Fruit fly (Drosophila melanogaster) whole organism, embryonic: ENCODE data around the gene frj.
A peak's percentile ranks its signal among the peaks of the same experiment; 100 is the strongest.

Experiments used
- B-H2 ChIP-seq: fragments of 200-800 bp; sonication (Bioruptor generic); optimal IDR thresholded peaks from 2 replicates; lab custom pipeline; 2018; ENCODE audit warnings: missing biosample characterization, mild to moderate bottlenecking, missing genetic modification characterization
- BtbVII ChIP-seq: fragments of 200-800 bp; sonication (Bioruptor generic); optimal IDR thresholded peaks from 3 replicates; lab custom pipeline; 2017; ENCODE audit warnings: missing biosample characterization, mild to moderate bottlenecking, missing genetic modification characterization
- CG10267 ChIP-seq: fragments of 200-800 bp; sonication (Bioruptor generic); optimal IDR thresholded peaks from 2 replicates; lab custom pipeline; 2018; ENCODE audit warnings: missing biosample characterization, mild to moderate bottlenecking, missing genetic modification characterization, moderate library complexity
- CG11504 ChIP-seq: fragments of 200-800 bp; sonication (Bioruptor generic); optimal IDR thresholded peaks from 3 replicates; lab custom pipeline; 2019; ENCODE audit warnings: missing biosample characterization, mild to moderate bottlenecking, missing genetic modification characterization, moderate library complexity
- CG12071 ChIP-seq: fragments of 200-800 bp; sonication (Bioruptor generic); optimal IDR thresholded peaks from 3 replicates; lab custom pipeline; 2018; ENCODE audit warnings: missing biosample characterization, mild to moderate bottlenecking, missing genetic modification characterization
- CG12104 ChIP-seq: fragments of 200-800 bp; sonication (Bioruptor generic); optimal IDR thresholded peaks from 3 replicates; lab custom pipeline; 2016; ENCODE audit warnings: missing biosample characterization, missing genetic modification characterization
- CG12236 ChIP-seq: fragments of 200-800 bp; sonication (Bioruptor generic); optimal IDR thresholded peaks from 2 replicates; lab custom pipeline; 2016; ENCODE audit warnings: missing biosample characterization, missing genetic modification characterization
- CG1233 ChIP-seq: fragments of 200-800 bp; sonication (Bioruptor generic); optimal IDR thresholded peaks from 4 replicates; lab custom pipeline; 2018; ENCODE audit warnings: missing biosample characterization, mild to moderate bottlenecking, missing genetic modification characterization
- CG12659 ChIP-seq: fragments of 200-800 bp; sonication (Bioruptor generic); optimal IDR thresholded peaks from 3 replicates; lab custom pipeline; 2017; ENCODE audit warnings: mild to moderate bottlenecking, missing biosample characterization, missing genetic modification reagents, missing genetic modification characterization
- CG14441 ChIP-seq: fragments of 200-800 bp; sonication (Bioruptor generic); IDR thresholded peaks from 2 replicates; pipeline ENCODE4 v1.3.6; 2022; ENCODE audit warnings: missing biosample characterization, missing genetic modification characterization
- CG15011 ChIP-seq: fragments of 200-800 bp; sonication (Bioruptor generic); optimal IDR thresholded peaks from 3 replicates; lab custom pipeline; 2018; ENCODE audit warnings: missing biosample characterization, mild to moderate bottlenecking, missing genetic modification characterization
- CG16779 ChIP-seq: fragments of 200-800 bp; sonication (Bioruptor generic); IDR thresholded peaks from 2 replicates; pipeline ENCODE4 v1.3.6; 2022; ENCODE audit warnings: missing biosample characterization, missing genetic modification characterization
- CG16813 ChIP-seq: fragments of 200-800 bp; sonication (Bioruptor generic); IDR thresholded peaks from 3 replicates; pipeline ENCODE4 v1.3.6; 2022; ENCODE audit warnings: missing biosample characterization, missing genetic modification characterization; ENCODE audit not compliant: partially characterized antibody
- CG16815 ChIP-seq: fragments of 200-800 bp; sonication (Bioruptor generic); optimal IDR thresholded peaks from 3 replicates; lab custom pipeline; 2017; ENCODE audit warnings: missing biosample characterization, mild to moderate bottlenecking, missing genetic modification characterization
- CG17361 ChIP-seq: fragments of 200-800 bp; sonication (Bioruptor generic); IDR thresholded peaks from 3 replicates; pipeline ENCODE4 v1.3.6; 2022; ENCODE audit warnings: missing biosample characterization, missing genetic modification characterization
- CG3726 ChIP-seq: fragments of 200-800 bp; sonication (Bioruptor generic); IDR thresholded peaks from 3 replicates; pipeline ENCODE4, ENCODE4 v1.3.6; 2022; ENCODE audit warnings: missing biosample characterization, missing genetic modification characterization
- CG4328 ChIP-seq: fragments of 200-800 bp; sonication (Bioruptor generic); optimal IDR thresholded peaks from 3 replicates; lab custom pipeline; 2017; ENCODE audit warnings: missing biosample characterization, missing genetic modification reagents, missing genetic modification characterization
- CG6175 ChIP-seq: fragments of 200-800 bp; sonication (Bioruptor generic); IDR thresholded peaks from 3 replicates; pipeline ENCODE4 v1.3.6; 2022; ENCODE audit warnings: missing biosample characterization, missing genetic modification characterization
- CG7963 ChIP-seq: fragments of 200-800 bp; sonication (Bioruptor generic); IDR thresholded peaks from 3 replicates; pipeline ENCODE4 v1.3.6; 2022; ENCODE audit warnings: missing biosample characterization, missing genetic modification characterization; ENCODE audit not compliant: partially characterized antibody
- CG7987 ChIP-seq: fragments of 200-800 bp; sonication (Bioruptor generic); optimal IDR thresholded peaks from 2 replicates; lab custom pipeline; 2018; ENCODE audit warnings: missing biosample characterization, mild to moderate bottlenecking, missing genetic modification characterization, moderate library complexity
- CG8089 ChIP-seq: fragments of 200-800 bp; sonication (Bioruptor generic); optimal IDR thresholded peaks from 3 replicates; lab custom pipeline; 2016; ENCODE audit warnings: missing biosample characterization, missing genetic modification characterization
- CG9215 ChIP-seq: fragments of 200-800 bp; sonication (Bioruptor generic); IDR thresholded peaks from 2 replicates; pipeline ENCODE4 v1.3.6; 2022; ENCODE audit warnings: missing biosample characterization, missing genetic modification characterization
- CG9609 ChIP-seq: fragments of 200-800 bp; sonication (Bioruptor generic); optimal IDR thresholded peaks from 3 replicates; lab custom pipeline; 2016; ENCODE audit warnings: missing biosample characterization, missing genetic modification characterization
- CTCF ChIP-seq: fragments of 200-800 bp; sonication (Bioruptor generic); optimal IDR thresholded peaks from 2 replicates; lab custom pipeline; 2017; ENCODE audit warnings: missing biosample characterization, mild to moderate bottlenecking, missing genetic modification characterization, moderate library complexity
- Drgx ChIP-seq: fragments of 200-800 bp; sonication (Bioruptor generic); IDR thresholded peaks from 2 replicates; pipeline ENCODE4 v1.3.6; 2022; ENCODE audit warnings: missing biosample characterization, missing genetic modification characterization
- MESR4 ChIP-seq: fragments of 200-800 bp; sonication (Bioruptor generic); optimal IDR thresholded peaks from 2 replicates; lab custom pipeline; 2018; ENCODE audit warnings: missing biosample characterization, mild to moderate bottlenecking, missing genetic modification characterization, moderate library complexity
- Mad ChIP-seq: fragments of 200-800 bp; sonication (Bioruptor generic); optimal IDR thresholded peaks from 2 replicates; lab custom pipeline; 2016; ENCODE audit warnings: missing biosample characterization, missing genetic modification characterization
- Mes4 ChIP-seq: fragments of 200-800 bp; sonication (Bioruptor generic); optimal IDR thresholded peaks from 2 replicates; lab custom pipeline; 2016; ENCODE audit warnings: missing biosample characterization, missing genetic modification characterization
- NC2α ChIP-seq: fragments of 200-800 bp; sonication (Bioruptor generic); optimal IDR thresholded peaks from 2 replicates; lab custom pipeline; 2016; ENCODE audit warnings: missing biosample characterization, missing genetic modification characterization
- NFAT ChIP-seq: fragments of 200-800 bp; sonication (Bioruptor generic); IDR thresholded peaks from 2 replicates; pipeline ENCODE4 v1.3.6; 2022; ENCODE audit warnings: missing biosample characterization, missing genetic modification characterization
- Sox100B ChIP-seq: fragments of 200-800 bp; sonication (Bioruptor generic); optimal IDR thresholded peaks from 3 replicates; lab custom pipeline; 2018; ENCODE audit warnings: missing biosample characterization, mild to moderate bottlenecking, missing genetic modification characterization
- Sox102F ChIP-seq: fragments of 200-800 bp; sonication (Bioruptor generic); optimal IDR thresholded peaks from 2 replicates; lab custom pipeline; 2018; ENCODE audit warnings: missing biosample characterization, mild to moderate bottlenecking, missing genetic modification characterization, moderate library complexity
- ase ChIP-seq: fragments of 200-800 bp; sonication (Bioruptor generic); IDR thresholded peaks from 3 replicates; pipeline ENCODE4 v1.3.6; 2022; ENCODE audit warnings: missing biosample characterization, missing genetic modification characterization
- bbx ChIP-seq: fragments of 200-800 bp; sonication (Bioruptor generic); IDR thresholded peaks from 2 replicates; pipeline ENCODE4 v1.3.6; 2022; ENCODE audit warnings: missing biosample characterization, missing genetic modification characterization; ENCODE audit not compliant: partially characterized antibody
- caup ChIP-seq: fragments of 200-800 bp; sonication (Bioruptor generic); optimal IDR thresholded peaks from 3 replicates; lab custom pipeline; 2017; ENCODE audit warnings: missing biosample characterization, mild to moderate bottlenecking, missing genetic modification characterization, moderate library complexity; ENCODE audit not compliant: severe bottlenecking
- crp ChIP-seq, 2 experiments: fragments of 200-800 bp; sonication (Bioruptor generic); optimal IDR thresholded peaks; 2 replicates in 1 of 2; 3 replicates in 1 of 2; lab custom pipeline; 2017; ENCODE audit warnings: missing biosample characterization in 2 of 2, missing genetic modification characterization in 2 of 2, mild to moderate bottlenecking in 1 of 2, moderate library complexity in 1 of 2
- dan ChIP-seq: fragments of 200-800 bp; sonication (Bioruptor generic); IDR thresholded peaks from 2 replicates; pipeline ENCODE4 v1.3.6; 2022; ENCODE audit warnings: missing biosample characterization, missing genetic modification characterization
- esg ChIP-seq: fragments of 200-800 bp; sonication (Bioruptor generic); conservative IDR thresholded peaks from 2 replicates; pipeline ENCODE4 v1.3.6; 2022; ENCODE audit warnings: missing biosample characterization, missing genetic modification characterization
- exex ChIP-seq: fragments of 200-800 bp; sonication (Bioruptor generic); optimal IDR thresholded peaks from 4 replicates; lab custom pipeline; 2018; ENCODE audit warnings: missing biosample characterization, mild to moderate bottlenecking, missing genetic modification characterization, moderate library complexity
- gsb-n ChIP-seq: fragments of 200-800 bp; sonication (Bioruptor generic); optimal IDR thresholded peaks from 3 replicates; lab custom pipeline; 2018; ENCODE audit warnings: missing biosample characterization, mild to moderate bottlenecking, missing genetic modification characterization
- hb ChIP-seq: fragments of 200-800 bp; sonication (Bioruptor generic); IDR thresholded peaks from 3 replicates; pipeline ENCODE4 v1.3.6; 2022; ENCODE audit warnings: missing biosample characterization, missing genetic modification characterization; ENCODE audit not compliant: partially characterized antibody
- inv ChIP-seq: fragments of 200-800 bp; sonication (Bioruptor generic); IDR thresholded peaks from 2 replicates; pipeline ENCODE4 v1.3.6; 2022; ENCODE audit warnings: missing biosample characterization, missing genetic modification characterization; ENCODE audit not compliant: partially characterized antibody
- jigr1 ChIP-seq: fragments of 200-800 bp; sonication (Bioruptor generic); IDR thresholded peaks from 3 replicates; pipeline ENCODE4 v1.3.6; 2022; ENCODE audit warnings: missing biosample characterization, missing genetic modification characterization
- jing ChIP-seq: fragments of 200-800 bp; sonication (Bioruptor generic); optimal IDR thresholded peaks from 2 replicates; lab custom pipeline; 2018; ENCODE audit warnings: missing biosample characterization, mild to moderate bottlenecking, missing genetic modification characterization
- kni ChIP-seq: fragments of 200-800 bp; sonication (Bioruptor generic); optimal IDR thresholded peaks from 3 replicates; lab custom pipeline; 2017; ENCODE audit warnings: mild to moderate bottlenecking, missing biosample characterization, missing genetic modification reagents, missing genetic modification characterization
- mld ChIP-seq: fragments of 200-800 bp; sonication (Bioruptor generic); IDR thresholded peaks from 3 replicates; pipeline ENCODE4 v1.3.6; 2022; ENCODE audit warnings: missing biosample characterization, missing genetic modification characterization; ENCODE audit not compliant: partially characterized antibody
- nom ChIP-seq: fragments of 200-800 bp; sonication (Bioruptor generic); optimal IDR thresholded peaks from 2 replicates; lab custom pipeline; 2017; ENCODE audit warnings: missing biosample characterization, missing genetic modification characterization, mild to moderate bottlenecking, moderate library complexity, missing genetic modification reagents
- wdn ChIP-seq: fragments of 200-800 bp; sonication (Bioruptor generic); IDR thresholded peaks from 2 replicates; pipeline ENCODE4 v1.3.6; 2022; ENCODE audit warnings: missing biosample characterization, missing genetic modification characterization
- wor ChIP-seq: fragments of 200-800 bp; sonication (Bioruptor generic); IDR thresholded peaks from 2 replicates; pipeline ENCODE4 v1.3.6; 2022; ENCODE audit warnings: missing biosample characterization, missing genetic modification characterization
- zen ChIP-seq: fragments of 200-800 bp; sonication (Bioruptor generic); optimal IDR thresholded peaks from 3 replicates; lab custom pipeline; 2018; ENCODE audit warnings: missing biosample characterization, mild to moderate bottlenecking, missing genetic modification characterization, moderate library complexity
- zf30C ChIP-seq: fragments of 200-800 bp; sonication (Bioruptor generic); optimal IDR thresholded peaks from 3 replicates; lab custom pipeline; 2018; ENCODE audit warnings: missing biosample characterization, mild to moderate bottlenecking, missing genetic modification characterization

Gene frj

DNA sequence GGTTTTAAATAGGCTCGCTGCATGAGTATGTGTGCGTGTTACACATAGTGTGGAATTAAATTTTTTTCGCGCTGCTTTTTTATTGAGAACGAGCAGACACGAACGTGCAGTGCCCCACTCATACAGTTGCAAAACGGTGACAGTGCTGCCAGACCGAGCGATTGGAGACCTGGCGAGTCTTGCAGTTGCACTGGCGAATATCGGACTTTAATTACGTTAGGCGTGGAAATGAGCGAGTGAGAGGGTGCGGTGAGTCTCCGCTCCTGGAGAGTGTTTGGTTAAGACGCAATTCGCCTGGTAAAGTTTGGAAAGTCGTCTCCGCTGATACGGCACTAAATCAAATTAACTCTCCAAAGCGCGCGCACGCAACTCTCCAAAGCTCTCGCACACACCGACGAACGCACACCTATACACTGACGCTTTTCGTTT lies 25.5 kb downstream of the frj start (continued):
- no peak for TF ChIP-seq inv (GFP tag; lab: Robert Waterston, UW)
- TF ChIP-seq CG7987 (GFP tag; lab: Kevin White, UChicago): peak; percentile 4
- TF ChIP-seq CG11504 (tag; lab: Kevin White, UChicago): no peak
- TF ChIP-seq wor: no peak
- no peak for TF ChIP-seq crp (GFP tag; optimal IDR thresholded peaks at IDR 0.05; lab: Kevin White, UChicago)
- no peak for TF ChIP-seq mld (GFP tag; lab: Robert Waterston, UW)
- TF ChIP-seq jigr1 (GFP tag; lab: Robert Waterston, UW): no peak
- no peak for TF ChIP-seq CG12236
- TF ChIP-seq CG12659 (GFP tag; lab: Kevin White, UChicago): peak; percentile 17
- TF ChIP-seq CG8089: no peak
- no peak for TF ChIP-seq CG3726 (GFP tag; lab: Robert Waterston, UW)
- no peak for TF ChIP-seq CG12071 (GFP tag; lab: Kevin White, UChicago)
- no peak for TF ChIP-seq CG12104 (GFP tag; lab: Kevin White, UChicago)
- TF ChIP-seq zen: peak; percentile 26
- peak; percentile 23 for TF ChIP-seq nom (GFP tag; lab: Kevin White, UChicago)
- TF ChIP-seq jing (GFP tag; lab: Kevin White, UChicago): no peak
- no peak for TF ChIP-seq CG15011 (GFP tag; lab: Kevin White, UChicago)
- TF ChIP-seq hb (GFP tag; lab: Robert Waterston, UW): no peak
- TF ChIP-seq CG9609 (GFP tag; lab: Kevin White, UChicago): no peak
- TF ChIP-seq zf30C (GFP tag; lab: Kevin White, UChicago): no peak
- peak; percentile 53; the same call in 1 of the 2 replicates for TF ChIP-seq bbx (GFP tag; lab: Robert Waterston, UW)
- no peak for TF ChIP-seq NC2α (GFP tag; lab: Kevin White, UChicago)
- no peak for TF ChIP-seq ase (GFP tag; lab: Robert Waterston, UW)
- TF ChIP-seq CG16815 (GFP tag; lab: Kevin White, UChicago): no peak
- TF ChIP-seq CG1233 (GFP tag; lab: Kevin White, UChicago): no peak
- TF ChIP-seq dan: no peak
- TF ChIP-seq NFAT: no peak
- peak; percentile 58 for TF ChIP-seq exex (tag; lab: Kevin White, UChicago)
- TF ChIP-seq Sox102F: no peak
- no peak for TF ChIP-seq esg (GFP tag; lab: Robert Waterston, UW)
- TF ChIP-seq Drgx (GFP tag; lab: Robert Waterston, UW): peak; percentile 34; the same call in 1 of the 2 replicates
- no peak for TF ChIP-seq CG9215 (GFP tag; lab: Robert Waterston, UW)
- TF ChIP-seq wdn (GFP tag; lab: Robert Waterston, UW): no peak
- TF ChIP-seq CG17361: no peak
- TF ChIP-seq CG7963 (GFP tag; lab: Robert Waterston, UW): no peak
- no peak for TF ChIP-seq CG16813
- TF ChIP-seq kni: peak; percentile 83
- TF ChIP-seq CG16779 (GFP tag; lab: Robert Waterston, UW): no peak
- TF ChIP-seq gsb-n (tag; lab: Kevin White, UChicago): peak; percentile 47
- TF ChIP-seq MESR4 (GFP tag; lab: Kevin White, UChicago): peak; percentile 9
- 0 out of 3 replicates have a peak, but pooled peaks have one; percentile 33 for TF ChIP-seq CG6175 (GFP tag; lab: Robert Waterston, UW)
- no peak for TF ChIP-seq CG14441
- no peak for TF ChIP-seq caup
- no peak for TF ChIP-seq Mad (GFP tag; lab: Kevin White, UChicago)
- TF ChIP-seq B-H2 (GFP tag; lab: Kevin White, UChicago): no peak
- no peak for TF ChIP-seq CTCF
- no peak for TF ChIP-seq Sox100B (GFP tag; lab: Kevin White, UChicago)
- no peak for TF ChIP-seq BtbVII (GFP tag; lab: Kevin White, UChicago)
- TF ChIP-seq CG4328 (GFP tag; lab: Kevin White, UChicago): no peak
- TF ChIP-seq CG10267 (tag; lab: Kevin White, UChicago): no peak
- no peak for TF ChIP-seq Mes4 (GFP tag; lab: Kevin White, UChicago)
